Worm (Caenorhabditis elegans) whole organism, L4 larva: ENCODE results near the gene nhr-35.

Experiments
- R02D3.7 ChIP-seq: fragments of 150-350 bp; sonication (generic microtip); optimal IDR thresholded peaks from 3 replicates; lab custom pipeline; 2014; ENCODE audit warnings: missing biosample characterization, missing genetic modification characterization
- T26A8.4 ChIP-seq: fragments of 200-800 bp; sonication (Bioruptor generic); IDR thresholded peaks from 2 replicates; pipeline ENCODE4 v1.3.6; 2022; ENCODE audit warnings: missing genetic modification characterization, missing compliant biosample characterization
- Y5F2A.4 ChIP-seq: fragments of 200-800 bp; sonication (Bioruptor generic); optimal IDR thresholded peaks from 2 replicates; lab custom pipeline; 2018; ENCODE audit warnings: mild to moderate bottlenecking, missing genetic modification characterization, missing compliant biosample characterization
- Y75B8A.6 ChIP-seq: fragments of 200-800 bp; sonication (Bioruptor generic); IDR thresholded peaks from 2 replicates; pipeline ENCODE4 v1.3.6; 2022; ENCODE audit warnings: missing genetic modification reagents, missing genetic modification characterization, missing compliant biosample characterization
- ZK337.2 ChIP-seq: fragments of 200-800 bp; sonication (Bioruptor generic); IDR thresholded peaks from 2 replicates; pipeline ENCODE4 v1.3.6; 2022; ENCODE audit warnings: missing genetic modification reagents, missing genetic modification characterization, missing compliant biosample characterization
- aha-1 ChIP-seq: fragments of 150-350 bp; peaks from one replicate; lab custom pipeline; 2014; ENCODE audit warnings: missing biosample characterization, missing genetic modification characterization
- ceh-20 ChIP-seq: fragments of 200-800 bp; sonication (Bioruptor generic); IDR thresholded peaks from 2 replicates; pipeline ENCODE4 v1.3.6; 2022; ENCODE audit warnings: missing genetic modification reagents, missing genetic modification characterization, missing compliant biosample characterization
- ceh-28 ChIP-seq: fragments of 150-350 bp; optimal IDR thresholded peaks from 2 replicates; lab custom pipeline; 2014; ENCODE audit warnings: missing biosample characterization, missing genetic modification reagents, missing genetic modification characterization
- ceh-32 ChIP-seq: sonication (generic microtip); optimal IDR thresholded peaks from 2 replicates; lab custom pipeline; 2016; ENCODE audit warnings: mild to moderate bottlenecking, missing genetic modification characterization, missing compliant biosample characterization; ENCODE audit not compliant: poor library complexity
- ceh-44 ChIP-seq: fragments of 200-800 bp; sonication (Bioruptor generic); IDR thresholded peaks from 2 replicates; pipeline ENCODE4 v1.3.6; 2022; ENCODE audit warnings: missing genetic modification reagents, missing genetic modification characterization, missing compliant biosample characterization
- cey-2 ChIP-seq: sonication (generic microtip); optimal IDR thresholded peaks from 3 replicates; lab custom pipeline; 2017; ENCODE audit warnings: missing genetic modification characterization, mild to moderate bottlenecking, missing compliant biosample characterization, antibody characterized with exemption, borderline replicate concordance; ENCODE audit not compliant: insufficient read depth
- ctbp-1 ChIP-seq: fragments of 200-800 bp; sonication (Bioruptor generic); IDR thresholded peaks from 2 replicates; pipeline ENCODE4 v1.3.6; 2022; ENCODE audit warnings: missing genetic modification reagents, missing genetic modification characterization, missing compliant biosample characterization
- daf-12 ChIP-seq: fragments of 150-350 bp; optimal IDR thresholded peaks from 2 replicates; lab custom pipeline; 2014; ENCODE audit warnings: missing biosample characterization, missing genetic modification reagents, missing genetic modification characterization
- daf-16 ChIP-seq, 3 experiments: sonication (generic microtip); optimal IDR thresholded peaks; 2 replicates each; lab custom pipeline; 2016 to 2017; ENCODE audit warnings: missing genetic modification characterization in 3 of 3, missing genetic modification reagents in 3 of 3, mild to moderate bottlenecking in 2 of 3, missing compliant biosample characterization in 2 of 3, missing biosample characterization in 1 of 3, moderate library complexity in 1 of 3
- daf-19 ChIP-seq: fragments of 200-800 bp; sonication (Bioruptor generic); conservative IDR thresholded peaks from 2 replicates; pipeline ENCODE4 v1.3.6; 2022; ENCODE audit warnings: missing genetic modification characterization, missing compliant biosample characterization
- daf-8 ChIP-seq: fragments of 200-800 bp; sonication (Bioruptor generic); IDR thresholded peaks from 2 replicates; pipeline ENCODE4 v1.3.6; 2022; ENCODE audit warnings: missing genetic modification characterization, missing compliant biosample characterization
- dve-1 ChIP-seq: sonication (generic microtip); optimal IDR thresholded peaks from 2 replicates; lab custom pipeline; 2017; ENCODE audit warnings: antibody characterized with exemption, mild to moderate bottlenecking, missing genetic modification characterization, missing compliant biosample characterization; ENCODE audit not compliant: insufficient read depth
- gei-8 ChIP-seq: fragments of 200-800 bp; sonication (Bioruptor generic); optimal IDR thresholded peaks from 2 replicates; lab custom pipeline; 2018; ENCODE audit warnings: mild to moderate bottlenecking, missing genetic modification characterization, missing compliant biosample characterization
- hif-1 ChIP-seq, 2 experiments: sonication (generic microtip); optimal IDR thresholded peaks; 2 replicates each; lab custom pipeline; 2016 to 2017; ENCODE audit warnings: missing compliant biosample characterization in 2 of 2, missing genetic modification characterization in 2 of 2, missing genetic modification reagents in 2 of 2, missing genotype in 2 of 2, mild to moderate bottlenecking in 1 of 2
- hlh-30 ChIP-seq: sonication (generic microtip); optimal IDR thresholded peaks from 2 replicates; lab custom pipeline; 2017; ENCODE audit warnings: antibody characterized with exemption, mild to moderate bottlenecking, missing genetic modification characterization, missing compliant biosample characterization; ENCODE audit not compliant: insufficient read depth
- hmg-1.1 ChIP-seq: fragments of 200-800 bp; sonication (Bioruptor generic); IDR thresholded peaks from 2 replicates; pipeline ENCODE4 v1.3.6; 2022; ENCODE audit warnings: missing genetic modification reagents, missing genetic modification characterization, missing compliant biosample characterization
- lin-1 ChIP-seq: fragments of 200-800 bp; sonication (Bioruptor generic); IDR thresholded peaks from 2 replicates; pipeline ENCODE4 v1.3.6; 2022; ENCODE audit warnings: missing genetic modification reagents, missing genetic modification characterization, missing compliant biosample characterization
- lin-15B ChIP-seq: fragments of 150-350 bp; sonication (generic microtip); optimal IDR thresholded peaks from 3 replicates; lab custom pipeline; 2014; ENCODE audit warnings: missing biosample characterization, missing genetic modification characterization
- lin-38 ChIP-seq: fragments of 200-800 bp; sonication (Bioruptor generic); IDR thresholded peaks from 2 replicates; pipeline ENCODE4 v1.3.6; 2022; ENCODE audit warnings: missing genetic modification reagents, missing genetic modification characterization, missing compliant biosample characterization
- lir-3 ChIP-seq: sonication (generic microtip); optimal IDR thresholded peaks from 2 replicates; lab custom pipeline; 2016; ENCODE audit warnings: mild to moderate bottlenecking, missing genetic modification characterization, missing compliant biosample characterization
- mdl-1 ChIP-seq, 2 experiments: fragments of 150-350 bp in 1 of 2; sonication (generic microtip) in 1 of 2; optimal IDR thresholded peaks; 2 replicates each; lab custom pipeline; 2014 to 2017; ENCODE audit warnings: missing biosample characterization in 2 of 2, missing genetic modification characterization in 2 of 2
- mxl-2 ChIP-seq: fragments of 200-800 bp; sonication (Bioruptor generic); conservative IDR thresholded peaks from 2 replicates; pipeline ENCODE4 v1.3.6; 2022; ENCODE audit warnings: missing genetic modification reagents, missing genetic modification characterization, missing compliant biosample characterization
- nhr-111 ChIP-seq: fragments of 200-800 bp; sonication (Bioruptor generic); optimal IDR thresholded peaks from 2 replicates; lab custom pipeline; 2018; ENCODE audit warnings: mild to moderate bottlenecking, missing genetic modification characterization, missing compliant biosample characterization
- nhr-237 ChIP-seq: sonication (generic microtip); optimal IDR thresholded peaks from 2 replicates; lab custom pipeline; 2017; ENCODE audit warnings: missing biosample characterization, missing genetic modification characterization
- nhr-25 ChIP-seq: sonication (generic microtip); optimal IDR thresholded peaks from 2 replicates; lab custom pipeline; 2017; ENCODE audit warnings: missing genetic modification characterization, mild to moderate bottlenecking, missing compliant biosample characterization, antibody characterized with exemption, moderate library complexity, borderline replicate concordance; ENCODE audit not compliant: insufficient read depth
- nhr-28 ChIP-seq: fragments of 150-350 bp; optimal IDR thresholded peaks from 2 replicates; lab custom pipeline; 2014; ENCODE audit warnings: missing biosample characterization, missing genetic modification characterization
- nhr-48 ChIP-seq: sonication (generic microtip); optimal IDR thresholded peaks from 2 replicates; lab custom pipeline; 2016; ENCODE audit warnings: mild to moderate bottlenecking, missing genetic modification characterization, missing compliant biosample characterization
- nhr-6 ChIP-seq: fragments of 150-350 bp; optimal IDR thresholded peaks from 2 replicates; lab custom pipeline; 2014; ENCODE audit warnings: missing biosample characterization, missing genetic modification characterization
- nhr-77 ChIP-seq: fragments of 150-350 bp; optimal IDR thresholded peaks from 2 replicates; lab custom pipeline; 2014; ENCODE audit warnings: missing biosample characterization, missing genetic modification characterization
- pha-4 ChIP-seq, 2 experiments: fragments of 150-350 bp in 1 of 2; fragments of 200-800 bp in 1 of 2; sonication (Bioruptor generic) in 1 of 2; IDR thresholded peaks in 1 of 2; optimal IDR thresholded peaks in 1 of 2; 2 replicates each; pipeline versions ENCODE4 v1.3.6 to Lab custom; 2014 to 2022; ENCODE audit warnings: missing genetic modification characterization in 2 of 2, missing genetic modification reagents in 2 of 2, missing biosample characterization in 1 of 2, missing compliant biosample characterization in 1 of 2
- php-3 ChIP-seq: fragments of 200-800 bp; sonication (Bioruptor generic); IDR thresholded peaks from 2 replicates; pipeline ENCODE4 v1.3.6; 2022; ENCODE audit warnings: missing genetic modification reagents, missing genetic modification characterization, missing compliant biosample characterization
- pqm-1 ChIP-seq: sonication (generic microtip); optimal IDR thresholded peaks from 2 replicates; lab custom pipeline; 2017; ENCODE audit warnings: missing biosample characterization, missing genetic modification characterization
- set-16 ChIP-seq: fragments of 200-800 bp; sonication (Bioruptor generic); IDR thresholded peaks from 2 replicates; pipeline ENCODE4 v1.3.6; 2022; ENCODE audit warnings: missing genetic modification reagents, missing genetic modification characterization, missing compliant biosample characterization
- snpc-1.2 ChIP-seq: fragments of 200-800 bp; sonication (Bioruptor generic); IDR thresholded peaks from 2 replicates; pipeline ENCODE4 v1.3.6; 2022; ENCODE audit warnings: missing genetic modification reagents, missing genetic modification characterization, missing compliant biosample characterization
- spr-1 ChIP-seq: sonication (generic microtip); optimal IDR thresholded peaks from 2 replicates; lab custom pipeline; 2016; ENCODE audit warnings: mild to moderate bottlenecking, missing genetic modification characterization, missing compliant biosample characterization
- unc-39 ChIP-seq: sonication (generic microtip); optimal IDR thresholded peaks from 2 replicates; lab custom pipeline; 2017; ENCODE audit warnings: missing biosample characterization, missing genetic modification characterization
- vab-7 ChIP-seq: fragments of 200-800 bp; sonication (Bioruptor generic); IDR thresholded peaks from 2 replicates; pipeline ENCODE4 v1.3.6; 2022; ENCODE audit warnings: missing genetic modification reagents, missing genetic modification characterization, missing compliant biosample characterization
- zag-1 ChIP-seq: fragments of 150-350 bp; optimal IDR thresholded peaks from 2 replicates; lab custom pipeline; 2014; ENCODE audit warnings: missing biosample characterization, missing genetic modification characterization
- zip-11 ChIP-seq: fragments of 200-800 bp; sonication (Bioruptor generic); IDR thresholded peaks from 2 replicates; pipeline ENCODE4 v1.3.6; 2022; ENCODE audit warnings: missing genetic modification characterization, missing compliant biosample characterization
- zip-2 ChIP-seq: fragments of 150-350 bp; optimal IDR thresholded peaks from 2 replicates; lab custom pipeline; 2014; ENCODE audit warnings: missing biosample characterization, missing genetic modification characterization
- ztf-11 ChIP-seq: fragments of 150-350 bp; optimal IDR thresholded peaks from 2 replicates; lab custom pipeline; 2014; ENCODE audit warnings: missing biosample characterization, missing genetic modification characterization
- ztf-7 ChIP-seq: fragments of 150-350 bp; optimal IDR thresholded peaks from 2 replicates; lab custom pipeline; 2014; ENCODE audit warnings: missing biosample characterization, missing genetic modification characterization

The nhr-35 gene

DNA sequence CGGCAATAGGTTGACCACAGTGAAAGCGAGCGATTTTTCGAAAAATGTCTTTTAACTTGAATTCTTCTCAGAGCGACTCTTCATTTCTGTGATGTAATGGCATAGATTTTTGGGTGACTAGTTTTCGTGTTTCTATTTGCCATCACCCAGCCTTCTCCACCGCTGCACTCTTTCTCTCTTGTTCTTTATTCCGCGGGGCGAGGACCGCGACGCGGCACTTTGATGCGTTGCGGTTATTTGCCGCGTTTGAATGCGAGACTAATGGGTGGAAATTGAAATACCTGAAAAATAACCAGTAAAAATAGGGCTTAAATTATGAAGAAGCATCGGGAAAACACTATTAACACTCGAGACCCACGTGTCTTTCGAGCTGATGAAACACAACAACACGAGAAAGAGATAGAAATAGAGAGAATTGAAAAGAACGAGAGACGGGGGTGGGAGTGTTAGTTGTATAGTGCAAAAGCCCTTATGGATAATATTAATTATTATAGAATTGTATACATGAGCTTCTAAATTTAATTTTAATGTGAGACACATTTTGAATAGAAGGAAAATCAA is 28.3 kb upstream of the nhr-35 start, which contains the start of gene dgk-2 (continued):
- peak; percentile 80 for TF ChIP-seq hlh-30 (tag; lab: Kevin White, UChicago)
- no peak for TF ChIP-seq nhr-111
- no peak for TF ChIP-seq ceh-20
- no peak for TF ChIP-seq ceh-32 (tag; lab: Kevin White, UChicago)
- TF ChIP-seq lir-3 (tag; lab: Kevin White, UChicago): no peak
- no peak for TF ChIP-seq zag-1 (tag; lab: Kevin White, UChicago)
- TF ChIP-seq lin-1 (GFP tag; lab: Robert Waterston, UW): no peak
- no peak for TF ChIP-seq ZK337.2 (GFP tag; lab: Robert Waterston, UW)
- no peak for TF ChIP-seq gei-8 (GFP tag; lab: Kevin White, UChicago)
- TF ChIP-seq ceh-28 (tag; lab: Kevin White, UChicago): no peak
- no peak for TF ChIP-seq ceh-44 (GFP tag; lab: Robert Waterston, UW)
- no peak for TF ChIP-seq unc-39 (tag; lab: Kevin White, UChicago)
- no peak for TF ChIP-seq mxl-2 (GFP tag; lab: Robert Waterston, UW)
- TF ChIP-seq spr-1: no peak
- TF ChIP-seq ztf-7 (tag; lab: Kevin White, UChicago): no peak
- peak; percentile 33 to 83 for TF ChIP-seq mdl-1 (tag; optimal IDR thresholded peaks at IDR 0.05; lab: Kevin White, UChicago)
- no peak for TF ChIP-seq vab-7 (GFP tag; lab: Robert Waterston, UW)
- no peak for TF ChIP-seq ctbp-1 (GFP tag; lab: Robert Waterston, UW)
- TF ChIP-seq daf-19 (GFP tag; lab: Robert Waterston, UW): 0 out of 2 replicates have a peak, but pooled peaks have one; percentile 20
- TF ChIP-seq hif-1 (tag; optimal IDR thresholded peaks at IDR 0.05; lab: Kevin White, UChicago): peak in 1 of 2 experiments; percentile 3
- TF ChIP-seq lin-15B (tag; lab: Kevin White, UChicago): no peak
- TF ChIP-seq nhr-6 (tag; lab: Kevin White, UChicago): no peak
- TF ChIP-seq pha-4 (GFP tag; IDR thresholded peaks at IDR 0.05; lab: Robert Waterston, UW): no peak
- TF ChIP-seq pha-4 (tag; optimal IDR thresholded peaks at IDR 0.05; lab: Kevin White, UChicago): no peak
- TF ChIP-seq daf-12 (tag; lab: Kevin White, UChicago): no peak
- no peak for TF ChIP-seq lin-38 (GFP tag; lab: Robert Waterston, UW)

DNA sequence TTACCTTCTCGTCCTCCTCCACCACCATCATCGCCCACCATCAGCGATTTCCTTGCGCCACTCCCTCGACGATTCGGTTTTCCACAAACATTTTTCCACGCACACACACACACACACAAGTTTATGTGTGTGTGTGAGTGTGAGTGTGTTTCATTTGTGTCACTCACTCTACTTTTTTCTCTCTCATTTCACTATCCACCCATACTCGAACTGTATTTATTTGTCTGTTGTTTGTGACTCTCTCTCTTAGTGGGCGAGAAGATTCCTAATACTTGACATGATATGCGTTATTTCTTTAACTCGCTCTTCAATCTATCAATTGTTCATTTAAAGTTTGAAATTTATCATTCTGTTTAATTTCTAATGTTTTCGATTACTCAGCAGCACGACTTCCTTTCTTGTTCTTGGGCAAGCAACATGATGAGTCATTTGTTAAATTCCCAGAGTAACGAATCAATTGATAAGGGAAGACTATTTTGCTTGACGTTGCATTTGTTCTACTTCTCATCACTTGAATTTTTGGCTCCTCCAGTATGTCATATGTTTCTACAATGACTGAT is 25.3 kb upstream of the nhr-35 start:
- TF ChIP-seq nhr-48 (tag; lab: Kevin White, UChicago) (peak; percentile 7), php-3 (GFP tag; lab: Robert Waterston, UW) (no peak), R02D3.7 (tag; lab: Kevin White, UChicago) (no peak), nhr-28 (peak; percentile 77), zip-11 (GFP tag; lab: Robert Waterston, UW) (no peak), hmg-1.1 (GFP tag; lab: Robert Waterston, UW) (no peak), daf-16 (GFP tag; optimal IDR thresholded peaks at IDR 0.05; lab: Kevin White, UChicago) (no peak), daf-16 (tag; optimal IDR thresholded peaks at IDR 0.05; lab: Kevin White, UChicago) (peak; percentile 76), Y75B8A.6 (GFP tag; lab: Robert Waterston, UW) (no peak), aha-1 (tag; lab: Kevin White, UChicago) (peak; percentile 54), T26A8.4 (no peak), dve-1 (tag; lab: Kevin White, UChicago) (peak; percentile 20), snpc-1.2 (no peak), hlh-30 (tag; lab: Kevin White, UChicago) (peak; percentile 22), Y5F2A.4 (GFP tag; lab: Kevin White, UChicago) (no peak), nhr-237 (tag; lab: Kevin White, UChicago) (no peak), nhr-77 (tag; lab: Kevin White, UChicago) (peak; percentile 29), spr-1 (no peak), pqm-1 (tag; lab: Kevin White, UChicago) (peak; percentile 29), ztf-11 (tag; lab: Kevin White, UChicago) (no peak), gei-8 (GFP tag; lab: Kevin White, UChicago) (no peak), ctbp-1 (GFP tag; lab: Robert Waterston, UW) (no peak), set-16 (GFP tag; lab: Robert Waterston, UW) (no peak), daf-8 (GFP tag; lab: Robert Waterston, UW) (no peak), cey-2 (no peak), zip-2 (no peak), nhr-25 (tag; lab: Kevin White, UChicago) (no peak)
